Worm (Caenorhabditis elegans): ENCODE data around the gene F42F12.3.
"Not testable (repeated sequence)": the region's sequence is repeated elsewhere in the genome, so short reads cannot be mapped to it uniquely, and the experiment has no call there.

The F42F12.3 gene

ce11 chrX:12350207-12350606, at the start of gene F42F12.3:
TSS of gene F42F12.3 (plus strand) at chrX:12350578.
- TF ChIP-seq mab-5 (tag; optimal IDR thresholded peaks at IDR 0.05) (no peak), elt-3 (tag; optimal IDR thresholded peaks at IDR 0.05) (no peak), tbx-8 (GFP tag; optimal IDR thresholded peaks at IDR 0.05) (no peak), sptf-1 (tag; optimal IDR thresholded peaks at IDR 0.05) (no peak), pha-4 (tag; optimal IDR thresholded peaks at IDR 0.05) (peak; percentile 3)

ce11 chrX:12302755-12303154, 47.6 kb upstream of the F42F12.3 start, which contains the start of gene dot-1.3:
TSS of gene dot-1.3 (minus strand) at chrX:12302855.
- TF ChIP-seq ham-2 (GFP tag; optimal IDR thresholded peaks at IDR 0.05); unc-39 (tag; optimal IDR thresholded peaks at IDR 0.05); nhr-12 (tag; optimal IDR thresholded peaks at IDR 0.05): not testable (repeated sequence)

ce11 chrX:12304231-12304630, 46.1 kb upstream of the F42F12.3 start:
- TF ChIP-seq sptf-1 (tag; optimal IDR thresholded peaks at IDR 0.05), result no peak
- TF ChIP-seq nhr-237 (tag; optimal IDR thresholded peaks at IDR 0.05), result no peak
- TF ChIP-seq ham-2 (GFP tag; optimal IDR thresholded peaks at IDR 0.05), result no peak
- no peak for TF ChIP-seq ceh-83 (GFP tag; optimal IDR thresholded peaks at IDR 0.05)
- no peak for TF ChIP-seq unc-62 (GFP tag; optimal IDR thresholded peaks at IDR 0.05)
- TF ChIP-seq cnd-1 (tag; optimal IDR thresholded peaks at IDR 0.05), result no peak
- TF ChIP-seq unc-39 (tag; optimal IDR thresholded peaks at IDR 0.05), result no peak
- no peak for TF ChIP-seq nhr-28 (tag; optimal IDR thresholded peaks at IDR 0.05)

ce11 chrX:12306565-12306964, 43.8 kb upstream of the F42F12.3 start, which contains the start of gene phf-32:
TSS of gene phf-32 (plus strand) at chrX:12306865.
- TF ChIP-seq drap-1 (GFP tag; optimal IDR thresholded peaks at IDR 0.05) (no peak), nhr-237 (tag; optimal IDR thresholded peaks at IDR 0.05) (no peak), ceh-43 (GFP tag; optimal IDR thresholded peaks at IDR 0.05) (no peak), lin-32 (GFP tag; optimal IDR thresholded peaks at IDR 0.05) (no peak), snpc-4 (tag; optimal IDR thresholded peaks at IDR 0.05) (no peak), hlh-1 (tag; optimal IDR thresholded peaks at IDR 0.05) (no peak), ztf-11 (tag; optimal IDR thresholded peaks at IDR 0.05) (no peak), mab-5 (tag; optimal IDR thresholded peaks at IDR 0.05) (no peak), nhr-2 (tag; optimal IDR thresholded peaks at IDR 0.05) (no peak), bed-3 (GFP tag; optimal IDR thresholded peaks at IDR 0.05) (no peak), unc-120 (tag; optimal IDR thresholded peaks at IDR 0.05; ENCODE audit: poor library complexity, severe bottlenecking) (no peak), unc-62 (GFP tag; optimal IDR thresholded peaks at IDR 0.05) (no peak), ceh-39 (tag; optimal IDR thresholded peaks at IDR 0.05) (no peak), unc-39 (tag; optimal IDR thresholded peaks at IDR 0.05) (no peak), tbx-8 (GFP tag; optimal IDR thresholded peaks at IDR 0.05) (no peak)

- TF ChIP-seq ces-1 (GFP tag; optimal IDR thresholded peaks at IDR 0.05); nhr-2 (tag; optimal IDR thresholded peaks at IDR 0.05); lin-13 (tag; optimal IDR thresholded peaks at IDR 0.05): not testable (repeated sequence)
Observed at ce11 chrX:12308045-12308499, 42.3 kb upstream of the F42F12.3 start, which contains the start of gene F17A2.16. TSS of gene F17A2.16 (plus strand) at chrX:12308449.

ce11 chrX:12313779-12314178, 36.6 kb upstream of the F42F12.3 start:
- no peak for TF ChIP-seq mls-2 (tag; optimal IDR thresholded peaks at IDR 0.05)
- TF ChIP-seq bed-3 (GFP tag; optimal IDR thresholded peaks at IDR 0.05), result no peak
- TF ChIP-seq mab-5 (tag; optimal IDR thresholded peaks at IDR 0.05), result no peak
- no peak for TF ChIP-seq M03D4.4 (tag; optimal IDR thresholded peaks at IDR 0.05)
- no peak for TF ChIP-seq flh-1 (GFP tag; optimal IDR thresholded peaks at IDR 0.05)

- TF ChIP-seq lsy-2 (tag; optimal IDR thresholded peaks at IDR 0.05), result no peak
- TF ChIP-seq elt-3 (tag; optimal IDR thresholded peaks at IDR 0.05), result no peak
- no peak for TF ChIP-seq nhr-76 (tag; optimal IDR thresholded peaks at IDR 0.05)
- TF ChIP-seq blmp-1 (tag; optimal IDR thresholded peaks at IDR 0.05), result no peak
- no peak for TF ChIP-seq hlh-1 (tag; optimal IDR thresholded peaks at IDR 0.05)
- no peak for TF ChIP-seq sem-2 (GFP tag; optimal IDR thresholded peaks at IDR 0.05)
- no peak for TF ChIP-seq unc-39 (tag; optimal IDR thresholded peaks at IDR 0.05)
- no peak for TF ChIP-seq ceh-83 (GFP tag; optimal IDR thresholded peaks at IDR 0.05)
- no peak for TF ChIP-seq mls-2 (tag; optimal IDR thresholded peaks at IDR 0.05)
- TF ChIP-seq flh-1 (GFP tag; optimal IDR thresholded peaks at IDR 0.05), result no peak
- no peak for TF ChIP-seq nhr-2 (tag; optimal IDR thresholded peaks at IDR 0.05)
- TF ChIP-seq cnd-1 (tag; optimal IDR thresholded peaks at IDR 0.05), result no peak
- TF ChIP-seq zip-8 (tag; optimal IDR thresholded peaks at IDR 0.05), result no peak
- no peak for TF ChIP-seq unc-120 (tag; optimal IDR thresholded peaks at IDR 0.05; ENCODE audit: poor library complexity, severe bottlenecking)
- no peak for TF ChIP-seq lin-32 (GFP tag; optimal IDR thresholded peaks at IDR 0.05)
- no peak for TF ChIP-seq lin-13 (tag; optimal IDR thresholded peaks at IDR 0.05)
- no peak for TF ChIP-seq ceh-43 (GFP tag; optimal IDR thresholded peaks at IDR 0.05)
- TF ChIP-seq ham-2 (GFP tag; optimal IDR thresholded peaks at IDR 0.05), result no peak
- no peak for TF ChIP-seq snpc-4 (tag; optimal IDR thresholded peaks at IDR 0.05)
Observed at ce11 chrX:12314395-12314794, 36.0 kb upstream of the F42F12.3 start.
